Worm (Caenorhabditis elegans): Measurements from ENCODE around the gene mtm-9.

ce11 chrV:3766904-3767303, 23.5 kb downstream of the mtm-9 start, which contains the start of gene Y39H10A.1:
- TF ChIP-seq lin-11 (tag; optimal IDR thresholded peaks at IDR 0.05): no peak
- TF ChIP-seq sox-4 (tag; optimal IDR thresholded peaks at IDR 0.05): no peak
- no peak for TF ChIP-seq elt-2 (tag; optimal IDR thresholded peaks at IDR 0.05)

Data from whole organism, late embryonic.